Worm (Caenorhabditis elegans) whole organism, L2 larva: ENCODE data around the gene nas-20.

Experiments
- C34F6.9 ChIP-seq: fragments of 150-350 bp; optimal IDR thresholded peaks from 2 replicates; lab custom pipeline; 2014; ENCODE audit warnings: missing biosample characterization, missing genetic modification characterization
- F13H6.1 ChIP-seq: sonication (generic microtip); optimal IDR thresholded peaks from 2 replicates; lab custom pipeline; 2016; ENCODE audit warnings: missing genetic modification characterization, missing compliant biosample characterization
- R02D3.7 ChIP-seq: fragments of 150-350 bp; optimal IDR thresholded peaks from 2 replicates; lab custom pipeline; 2014; ENCODE audit warnings: missing biosample characterization, missing genetic modification characterization
- Y55F3AM.14 ChIP-seq: fragments of 200-800 bp; sonication (Bioruptor generic); optimal IDR thresholded peaks from 2 replicates; lab custom pipeline; 2018; ENCODE audit warnings: mild to moderate bottlenecking, missing genetic modification characterization, missing compliant biosample characterization
- ZK546.5 ChIP-seq: sonication (generic microtip); optimal IDR thresholded peaks from 2 replicates; lab custom pipeline; 2017; ENCODE audit warnings: missing biosample characterization, missing genetic modification characterization
- alr-1 ChIP-seq: fragments of 150-350 bp; optimal IDR thresholded peaks from 2 replicates; lab custom pipeline; 2014; ENCODE audit warnings: missing biosample characterization, missing genetic modification characterization
- aly-2 ChIP-seq: fragments of 150-350 bp; optimal IDR thresholded peaks from 2 replicates; lab custom pipeline; 2014; ENCODE audit warnings: missing biosample characterization, missing genetic modification characterization
- ama-1 ChIP-seq: fragments of 150-350 bp; optimal IDR thresholded peaks from 2 replicates; lab custom pipeline; 2018; ENCODE audit warnings: inconsistent platforms
- blmp-1 ChIP-seq: sonication (generic microtip); optimal IDR thresholded peaks from 2 replicates; lab custom pipeline; 2017; ENCODE audit warnings: missing genetic modification characterization, mild to moderate bottlenecking, missing compliant biosample characterization, antibody characterized with exemption, moderate library complexity; ENCODE audit not compliant: insufficient read depth
- ceh-16 ChIP-seq: fragments of 150-350 bp; optimal IDR thresholded peaks from 2 replicates; lab custom pipeline; 2014; ENCODE audit warnings: missing biosample characterization, missing genetic modification characterization
- ceh-82 ChIP-seq: fragments of 150-350 bp; optimal IDR thresholded peaks from 2 replicates; lab custom pipeline; 2014; ENCODE audit warnings: missing biosample characterization, missing genetic modification characterization
- crh-2 ChIP-seq: sonication (generic microtip); optimal IDR thresholded peaks from 2 replicates; lab custom pipeline; 2017; ENCODE audit warnings: missing biosample characterization, missing genetic modification characterization
- dmd-4 ChIP-seq: sonication (generic microtip); optimal IDR thresholded peaks from 2 replicates; lab custom pipeline; 2017; ENCODE audit warnings: missing biosample characterization, missing genetic modification characterization
- egl-27 ChIP-seq: sonication (generic microtip); optimal IDR thresholded peaks from 3 replicates; lab custom pipeline; 2017; ENCODE audit warnings: missing biosample characterization, missing genetic modification reagents, missing genetic modification characterization
- elt-1 ChIP-seq: fragments of 150-350 bp; optimal IDR thresholded peaks from 2 replicates; lab custom pipeline; 2014; ENCODE audit warnings: missing biosample characterization, missing genetic modification characterization
- elt-3 ChIP-seq: sonication (generic microtip); optimal IDR thresholded peaks from 2 replicates; lab custom pipeline; 2017; ENCODE audit warnings: missing biosample characterization, missing genetic modification characterization
- fos-1 ChIP-seq: fragments of 150-350 bp; optimal IDR thresholded peaks from 2 replicates; lab custom pipeline; 2014; ENCODE audit warnings: missing biosample characterization, missing genetic modification characterization
- gmeb-1 ChIP-seq: fragments of 150-350 bp; optimal IDR thresholded peaks from 2 replicates; lab custom pipeline; 2014; ENCODE audit warnings: missing biosample characterization, missing genetic modification characterization
- lin-11 ChIP-seq: fragments of 150-350 bp; sonication (generic microtip); optimal IDR thresholded peaks from 2 replicates; lab custom pipeline; 2014; ENCODE audit warnings: missing biosample characterization, missing genetic modification characterization, inconsistent platforms, mixed read lengths
- lin-13 ChIP-seq: fragments of 150-350 bp; optimal IDR thresholded peaks from 2 replicates; lab custom pipeline; 2014; ENCODE audit warnings: missing biosample characterization, missing genetic modification reagents, missing genetic modification characterization
- lin-39 ChIP-seq: fragments of 150-350 bp; optimal IDR thresholded peaks from 2 replicates; lab custom pipeline; 2014; ENCODE audit warnings: missing biosample characterization, missing genetic modification reagents, missing genetic modification characterization
- lsy-2 ChIP-seq, 2 experiments: fragments of 150-350 bp in 1 of 2; sonication (generic microtip) in 1 of 2; optimal IDR thresholded peaks; 2 replicates each; lab custom pipeline; 2014 to 2017; ENCODE audit warnings: missing biosample characterization in 2 of 2, missing genetic modification characterization in 2 of 2
- mab-5 ChIP-seq: fragments of 150-350 bp; optimal IDR thresholded peaks from 2 replicates; lab custom pipeline; 2014; ENCODE audit warnings: missing biosample characterization, missing genetic modification characterization
- mbf-1 ChIP-seq: sonication (generic microtip); optimal IDR thresholded peaks from 2 replicates; lab custom pipeline; 2017; ENCODE audit warnings: missing biosample characterization, missing genetic modification characterization
- mdl-1 ChIP-seq, 2 experiments: fragments of 150-350 bp in 1 of 2; sonication (generic microtip) in 1 of 2; optimal IDR thresholded peaks; 2 replicates each; lab custom pipeline; 2017; ENCODE audit warnings: missing biosample characterization in 2 of 2, missing genetic modification characterization in 2 of 2
- nhr-10 ChIP-seq: sonication (generic microtip); optimal IDR thresholded peaks from 2 replicates; lab custom pipeline; 2017; ENCODE audit warnings: missing biosample characterization, missing genetic modification characterization
- nhr-11 ChIP-seq: fragments of 150-350 bp; optimal IDR thresholded peaks from 2 replicates; lab custom pipeline; 2014; ENCODE audit warnings: missing biosample characterization, missing genetic modification characterization
- nhr-12 ChIP-seq: fragments of 150-350 bp; optimal IDR thresholded peaks from 2 replicates; lab custom pipeline; 2014; ENCODE audit warnings: missing biosample characterization, missing genetic modification characterization
- nhr-129 ChIP-seq: fragments of 150-350 bp; optimal IDR thresholded peaks from 2 replicates; lab custom pipeline; 2014; ENCODE audit warnings: missing biosample characterization, missing genetic modification characterization
- nhr-21 ChIP-seq: fragments of 150-350 bp; optimal IDR thresholded peaks from 2 replicates; lab custom pipeline; 2014; ENCODE audit warnings: missing biosample characterization, missing genetic modification characterization
- nhr-23 ChIP-seq: fragments of 150-350 bp; optimal IDR thresholded peaks from 2 replicates; lab custom pipeline; 2014; ENCODE audit warnings: missing biosample characterization, missing genetic modification reagents, missing genetic modification characterization
- nhr-237 ChIP-seq: fragments of 150-350 bp; optimal IDR thresholded peaks from 2 replicates; lab custom pipeline; 2014; ENCODE audit warnings: missing biosample characterization, missing genetic modification characterization
- nhr-25 ChIP-seq: fragments of 150-350 bp; sonication (generic microtip); optimal IDR thresholded peaks from 3 replicates; lab custom pipeline; 2014; ENCODE audit warnings: missing biosample characterization, missing genetic modification characterization
- nhr-6 ChIP-seq: fragments of 150-350 bp; optimal IDR thresholded peaks from 2 replicates; lab custom pipeline; 2014; ENCODE audit warnings: missing biosample characterization, missing genetic modification characterization
- nhr-77 ChIP-seq: fragments of 150-350 bp; optimal IDR thresholded peaks from 2 replicates; lab custom pipeline; 2014; ENCODE audit warnings: missing biosample characterization, missing genetic modification characterization
- peb-1 ChIP-seq: fragments of 150-350 bp; optimal IDR thresholded peaks from 2 replicates; lab custom pipeline; 2014; ENCODE audit warnings: missing biosample characterization, missing genetic modification characterization
- sem-4 ChIP-seq: fragments of 150-350 bp; optimal IDR thresholded peaks from 2 replicates; lab custom pipeline; 2014; ENCODE audit warnings: missing biosample characterization, missing genetic modification reagents, missing genetic modification characterization
- skn-1 ChIP-seq: sonication (generic microtip); optimal IDR thresholded peaks from 2 replicates; lab custom pipeline; 2017; ENCODE audit warnings: missing biosample characterization, missing genetic modification characterization
- sma-3 ChIP-seq: sonication (generic microtip); optimal IDR thresholded peaks from 2 replicates; lab custom pipeline; 2016; ENCODE audit warnings: missing genetic modification reagents, missing genetic modification characterization, missing compliant biosample characterization
- sma-9 ChIP-seq, 2 experiments: fragments of 150-350 bp in 1 of 2; sonication (generic microtip) in 1 of 2; optimal IDR thresholded peaks; 2 replicates each; lab custom pipeline; 2014 to 2016; ENCODE audit warnings: missing genetic modification characterization in 2 of 2, mild to moderate bottlenecking in 1 of 2, missing biosample characterization in 1 of 2, missing compliant biosample characterization in 1 of 2, missing genetic modification reagents in 1 of 2, moderate library complexity in 1 of 2
- snpc-4 ChIP-seq: fragments of 150-350 bp; optimal IDR thresholded peaks from 2 replicates; lab custom pipeline; 2014; ENCODE audit warnings: missing biosample characterization, missing genetic modification characterization
- unc-39 ChIP-seq: fragments of 150-350 bp; optimal IDR thresholded peaks from 2 replicates; lab custom pipeline; 2014; ENCODE audit warnings: missing biosample characterization, missing genetic modification characterization
- unc-55 ChIP-seq: fragments of 150-350 bp; sonication (generic microtip); optimal IDR thresholded peaks from 3 replicates; lab custom pipeline; 2014; ENCODE audit warnings: missing biosample characterization, missing genetic modification reagents, missing genetic modification characterization
- unc-62 ChIP-seq: fragments of 150-350 bp; optimal IDR thresholded peaks from 2 replicates; lab custom pipeline; 2014; ENCODE audit warnings: missing biosample characterization, missing genetic modification reagents, missing genetic modification characterization
- zag-1 ChIP-seq: fragments of 150-350 bp; optimal IDR thresholded peaks from 2 replicates; lab custom pipeline; 2014; ENCODE audit warnings: missing biosample characterization, missing genetic modification characterization
- ztf-1 ChIP-seq: fragments of 200-800 bp; sonication (Bioruptor generic); conservative IDR thresholded peaks from 2 replicates; pipeline ENCODE4 v1.3.6; 2022; ENCODE audit warnings: missing genetic modification characterization, missing compliant biosample characterization
- ztf-11 ChIP-seq: sonication (generic microtip); optimal IDR thresholded peaks from 2 replicates; lab custom pipeline; 2017; ENCODE audit warnings: missing biosample characterization, missing genetic modification characterization
- ztf-4 ChIP-seq: fragments of 150-350 bp; optimal IDR thresholded peaks from 2 replicates; lab custom pipeline; 2014; ENCODE audit warnings: missing biosample characterization, missing genetic modification characterization

The nas-20 gene

ce11 chrV:11472209-11472608, at the start of gene nas-20, which contains the start of gene nas-21:
TSS of gene nas-20 (minus strand) at chrV:11472309.
TSS of gene nas-21 (plus strand) at chrV:11472564.
- TF ChIP-seq nhr-12 (tag; lab: Kevin White, UChicago) (no peak), blmp-1 (no peak), nhr-11 (tag; lab: Kevin White, UChicago) (no peak), F13H6.1 (tag; lab: Kevin White, UChicago) (no peak), lsy-2 (tag; optimal IDR thresholded peaks at IDR 0.05; lab: Kevin White, UChicago) (no peak), sma-3 (GFP tag; lab: Kevin White, UChicago) (no peak), zag-1 (tag; lab: Kevin White, UChicago) (no peak), nhr-25 (tag; lab: Kevin White, UChicago) (no peak), ztf-4 (tag; lab: Kevin White, UChicago) (no peak), ceh-82 (tag; lab: Kevin White, UChicago) (no peak), aly-2 (tag; lab: Kevin White, UChicago) (no peak), mab-5 (tag; lab: Kevin White, UChicago) (no peak)

- TF ChIP-seq egl-27 (tag; lab: Kevin White, UChicago), result peak; percentile 81
- TF ChIP-seq nhr-77, result peak; percentile 62
- peak; percentile 59 for TF ChIP-seq nhr-237 (tag; lab: Kevin White, UChicago)
- no peak for TF ChIP-seq ceh-82 (tag; lab: Kevin White, UChicago)
- peak; percentile 92 for TF ChIP-seq unc-55
- TF ChIP-seq crh-2 (tag; lab: Kevin White, UChicago), result peak; percentile 74
- peak; percentile 83 for TF ChIP-seq sma-3 (GFP tag; lab: Kevin White, UChicago)
- TF ChIP-seq nhr-25 (tag; lab: Kevin White, UChicago), result peak; percentile 91
- TF ChIP-seq nhr-129, result peak; percentile 72
- TF ChIP-seq ZK546.5 (tag; lab: Kevin White, UChicago), result no peak
- TF ChIP-seq ama-1 (lab: Kevin White, UChicago), result no peak
- TF ChIP-seq dmd-4 (tag; lab: Kevin White, UChicago), result no peak
- no peak for TF ChIP-seq ztf-1 (GFP tag; lab: Robert Waterston, UW)
- no peak for TF ChIP-seq peb-1 (tag; lab: Kevin White, UChicago)
- peak; percentile 31 for TF ChIP-seq unc-62 (GFP tag; lab: Kevin White, UChicago)
- no peak for TF ChIP-seq elt-3 (tag; lab: Kevin White, UChicago)
- TF ChIP-seq Y55F3AM.14, result peak; percentile 46
- peak; percentile 5 for TF ChIP-seq nhr-12 (tag; lab: Kevin White, UChicago)
- TF ChIP-seq lin-13 (GFP tag; lab: Kevin White, UChicago), result peak; percentile 84
- peak; percentile 52 for TF ChIP-seq fos-1 (tag; lab: Kevin White, UChicago)
- no peak for TF ChIP-seq aly-2 (tag; lab: Kevin White, UChicago)
- peak; percentile 91 for TF ChIP-seq C34F6.9 (tag; lab: Kevin White, UChicago)
- TF ChIP-seq elt-1 (tag; lab: Kevin White, UChicago), result no peak
- no peak for TF ChIP-seq lin-39 (tag; lab: Kevin White, UChicago)
- TF ChIP-seq ceh-16 (tag; lab: Kevin White, UChicago), result no peak
- peak; percentile 87 to 93 for TF ChIP-seq lsy-2 (tag; optimal IDR thresholded peaks at IDR 0.05; lab: Kevin White, UChicago)
- TF ChIP-seq F13H6.1 (tag; lab: Kevin White, UChicago), result peak; percentile 86
- TF ChIP-seq sma-9 (GFP tag; optimal IDR thresholded peaks at IDR 0.05; lab: Kevin White, UChicago), result peak; percentile 95
- no peak for TF ChIP-seq sma-9 (tag; optimal IDR thresholded peaks at IDR 0.05; lab: Kevin White, UChicago)
- peak; percentile 37 for TF ChIP-seq ztf-4 (tag; lab: Kevin White, UChicago)
- TF ChIP-seq mab-5 (tag; lab: Kevin White, UChicago), result peak; percentile 81
- peak; percentile 55 for TF ChIP-seq snpc-4
- no peak for TF ChIP-seq alr-1
- no peak for TF ChIP-seq nhr-11 (tag; lab: Kevin White, UChicago)
- peak; percentile 36 for TF ChIP-seq nhr-10 (tag; lab: Kevin White, UChicago)
- TF ChIP-seq nhr-23, result no peak
- peak; percentile 79 for TF ChIP-seq lin-11 (tag; lab: Kevin White, UChicago)
- peak; percentile 58 for TF ChIP-seq R02D3.7 (tag; lab: Kevin White, UChicago)
- peak; percentile 58 for TF ChIP-seq zag-1 (tag; lab: Kevin White, UChicago)
- TF ChIP-seq sem-4, result peak; percentile 63
- TF ChIP-seq nhr-6 (tag; lab: Kevin White, UChicago), result peak; percentile 49
- no peak for TF ChIP-seq skn-1
- peak; percentile 99 for TF ChIP-seq gmeb-1 (tag; lab: Kevin White, UChicago)
- peak; percentile 41 for TF ChIP-seq blmp-1
- TF ChIP-seq nhr-21, result peak; percentile 75
- TF ChIP-seq mbf-1 (tag; lab: Kevin White, UChicago), result no peak
- TF ChIP-seq unc-39, result no peak
- TF ChIP-seq mdl-1 (tag; optimal IDR thresholded peaks at IDR 0.05; lab: Kevin White, UChicago), result peak in 1 of 2 experiments; percentile 60
- TF ChIP-seq ztf-11 (tag; lab: Kevin White, UChicago), result no peak
Measured at ce11 chrV:11521448-11521847, 49.3 kb upstream of the nas-20 start, which contains the start of gene pafo-1. TSS of gene pafo-1 (plus strand) at chrV:11521703.
